Fruit fly (Drosophila melanogaster) whole organism, adult: ENCODE data around the gene Ir40a.
A peak's percentile ranks its signal among the peaks of the same experiment; 100 is the strongest.

Experiments used
- CG11617 ChIP-seq: fragments of 200-800 bp; sonication (Bioruptor generic); optimal IDR thresholded peaks from 2 replicates; lab custom pipeline; 2017; ENCODE audit warnings: mild to moderate bottlenecking, missing biosample characterization, missing genetic modification reagents, missing genetic modification characterization
- CG12768 ChIP-seq: fragments of 200-800 bp; sonication (Bioruptor generic); optimal IDR thresholded peaks from 2 replicates; lab custom pipeline; 2017; ENCODE audit warnings: missing biosample characterization, missing genetic modification characterization, mild to moderate bottlenecking, moderate library complexity, missing genetic modification reagents
- CG14711 ChIP-seq: fragments of 200-800 bp; sonication (Bioruptor generic); optimal IDR thresholded peaks from 2 replicates; lab custom pipeline; 2018; ENCODE audit warnings: missing biosample characterization, mild to moderate bottlenecking, missing genetic modification characterization, moderate library complexity
- CG1620 ChIP-seq: fragments of 200-800 bp; sonication (Bioruptor generic); optimal IDR thresholded peaks from 2 replicates; lab custom pipeline; 2016; ENCODE audit warnings: missing biosample characterization, missing genetic modification characterization
- CG33017 ChIP-seq: fragments of 200-800 bp; sonication (Bioruptor generic); optimal IDR thresholded peaks from 2 replicates; lab custom pipeline; 2018; ENCODE audit warnings: missing biosample characterization, mild to moderate bottlenecking, missing genetic modification characterization, moderate library complexity
- CG5204 ChIP-seq: fragments of 200-800 bp; sonication (Bioruptor generic); optimal IDR thresholded peaks from 2 replicates; lab custom pipeline; 2016; ENCODE audit warnings: missing biosample characterization, missing genetic modification characterization
- CG7045 ChIP-seq: fragments of 200-800 bp; sonication (Bioruptor generic); optimal IDR thresholded peaks from 2 replicates; lab custom pipeline; 2017; ENCODE audit warnings: missing biosample characterization, mild to moderate bottlenecking, missing genetic modification characterization
- CG7101 ChIP-seq: fragments of 200-800 bp; sonication (Bioruptor generic); optimal IDR thresholded peaks from 2 replicates; lab custom pipeline; 2018; ENCODE audit warnings: missing biosample characterization, mild to moderate bottlenecking, missing genetic modification characterization, moderate library complexity
- Clk ChIP-seq: fragments of 200-800 bp; sonication (Bioruptor generic); optimal IDR thresholded peaks from 2 replicates; lab custom pipeline; 2017; ENCODE audit warnings: missing biosample characterization, missing genetic modification characterization
- Crg-1 ChIP-seq: fragments of 200-800 bp; sonication (Bioruptor generic); optimal IDR thresholded peaks from 2 replicates; lab custom pipeline; 2016; ENCODE audit warnings: missing biosample characterization, missing genetic modification characterization
- Hr96 ChIP-seq: fragments of 200-800 bp; sonication (Bioruptor generic); optimal IDR thresholded peaks from 2 replicates; lab custom pipeline; 2016; ENCODE audit warnings: missing biosample characterization, missing genetic modification characterization
- Mnt ChIP-seq: fragments of 200-800 bp; sonication (Bioruptor generic); optimal IDR thresholded peaks from 2 replicates; lab custom pipeline; 2016; ENCODE audit warnings: missing biosample characterization, mild to moderate bottlenecking, missing genetic modification characterization
- bab1 ChIP-seq: fragments of 200-800 bp; sonication (Bioruptor generic); optimal IDR thresholded peaks from 3 replicates; lab custom pipeline; 2019; ENCODE audit warnings: missing biosample characterization, mild to moderate bottlenecking, missing genetic modification characterization, moderate library complexity
- cic ChIP-seq: fragments of 200-800 bp; sonication (Bioruptor generic); optimal IDR thresholded peaks from 2 replicates; lab custom pipeline; 2017; ENCODE audit warnings: missing biosample characterization, mild to moderate bottlenecking, missing genetic modification characterization, moderate library complexity
- cnc ChIP-seq, 2 experiments: fragments of >200 bp; optimal IDR thresholded peaks; 2 replicates each; lab custom pipeline; 2017
- kay ChIP-seq: fragments of 200-800 bp; sonication (Bioruptor generic); peaks from one replicate; lab custom pipeline; 2016; ENCODE audit warnings: missing biosample characterization, missing genetic modification characterization, borderline replicate concordance
- ovo ChIP-seq: fragments of 200-800 bp; sonication (Bioruptor generic); optimal IDR thresholded peaks from 2 replicates; lab custom pipeline; 2016; ENCODE audit warnings: missing biosample characterization, missing genetic modification characterization
- pad ChIP-seq: fragments of 200-800 bp; sonication (Bioruptor generic); optimal IDR thresholded peaks from 3 replicates; lab custom pipeline; 2017; ENCODE audit warnings: missing biosample characterization, missing genetic modification characterization, mild to moderate bottlenecking, moderate library complexity, missing genetic modification reagents
- tj ChIP-seq: fragments of 200-800 bp; sonication (Bioruptor generic); optimal IDR thresholded peaks from 3 replicates; lab custom pipeline; 2017; ENCODE audit warnings: missing biosample characterization, mild to moderate bottlenecking, missing genetic modification characterization, moderate library complexity
- toe ChIP-seq: fragments of 200-800 bp; sonication (Bioruptor generic); optimal IDR thresholded peaks from 2 replicates; lab custom pipeline; 2016; ENCODE audit warnings: missing biosample characterization, missing genetic modification characterization

The Ir40a gene

DNA sequence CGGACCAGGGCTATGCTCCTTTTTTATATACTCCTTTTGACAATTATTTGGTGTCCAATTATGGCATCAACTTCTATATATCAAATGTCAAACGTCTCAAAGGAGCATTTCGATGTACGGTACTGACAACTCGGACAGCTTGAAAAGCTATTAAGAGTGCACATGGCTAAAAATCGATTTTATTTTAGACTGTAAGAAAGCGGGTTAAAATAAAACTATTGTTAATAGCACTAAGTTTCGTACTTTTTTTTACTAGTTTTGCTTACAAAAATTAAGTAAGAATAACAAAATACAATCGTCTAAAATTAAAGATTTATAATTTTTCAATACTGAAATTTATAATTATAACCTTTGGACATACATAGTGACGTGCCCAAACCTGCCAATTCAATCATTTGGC lies at the start of gene Ir40a:
Gene Ir40a, minus strand, starts transcription at position 101 of the 400 bp plus-strand sequence.
- no peak for TF ChIP-seq CG5204
- TF ChIP-seq toe (GFP tag; lab: Kevin White, UChicago) = no peak
- no peak for TF ChIP-seq CG14711 (tag; lab: Kevin White, UChicago)
- TF ChIP-seq CG33017 (tag; lab: Kevin White, UChicago) = no peak

DNA sequence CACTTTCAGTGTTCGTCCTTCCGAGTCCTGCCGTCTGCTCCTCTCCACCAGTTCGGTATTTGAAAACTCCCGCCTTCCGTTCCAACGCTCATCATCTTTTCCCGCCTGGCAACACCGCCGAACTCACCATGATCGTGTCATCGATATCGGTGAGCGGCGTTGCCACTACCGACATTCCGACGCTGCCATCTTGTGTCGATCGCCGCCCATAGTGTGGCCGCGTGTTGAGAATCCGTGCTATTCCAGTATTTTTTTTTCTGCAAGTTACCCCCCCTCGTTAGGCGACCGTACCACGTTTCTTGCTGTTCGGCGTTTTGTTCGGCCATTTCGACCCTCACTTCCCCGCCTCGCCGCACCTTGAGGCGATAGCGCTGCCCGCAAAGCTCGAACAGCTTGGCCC lies 46.9 kb upstream of the Ir40a start:
- no peak for TF ChIP-seq cic (GFP tag; lab: Kevin White, UChicago)
- no peak for TF ChIP-seq CG14711 (tag; lab: Kevin White, UChicago)
- TF ChIP-seq toe (GFP tag; lab: Kevin White, UChicago) = no peak
- no peak for TF ChIP-seq CG33017 (tag; lab: Kevin White, UChicago)
- no peak for TF ChIP-seq bab1 (GFP tag; lab: Kevin White, UChicago)
- no peak for TF ChIP-seq CG7045
- no peak for TF ChIP-seq Crg-1 (GFP tag; lab: Kevin White, UChicago)
- no peak for TF ChIP-seq tj (GFP tag; lab: Kevin White, UChicago)
- TF ChIP-seq CG7101 (tag; lab: Kevin White, UChicago) = no peak
- TF ChIP-seq ovo (GFP tag; lab: Kevin White, UChicago) = no peak
- no peak for TF ChIP-seq Hr96 (GFP tag; lab: Kevin White, UChicago)
- no peak for TF ChIP-seq Mnt
- TF ChIP-seq pad (GFP tag; lab: Kevin White, UChicago) = no peak
- TF ChIP-seq cnc (optimal IDR thresholded peaks at IDR 0.05; lab: Kevin White, UChicago) = no peak
- TF ChIP-seq kay = no peak
- TF ChIP-seq Clk (GFP tag; lab: Kevin White, UChicago) = no peak
- TF ChIP-seq CG1620 (GFP tag; lab: Kevin White, UChicago) = no peak
- TF ChIP-seq CG11617 = no peak
- TF ChIP-seq CG12768 (GFP tag; lab: Kevin White, UChicago) = no peak
- no peak for TF ChIP-seq CG5204

DNA sequence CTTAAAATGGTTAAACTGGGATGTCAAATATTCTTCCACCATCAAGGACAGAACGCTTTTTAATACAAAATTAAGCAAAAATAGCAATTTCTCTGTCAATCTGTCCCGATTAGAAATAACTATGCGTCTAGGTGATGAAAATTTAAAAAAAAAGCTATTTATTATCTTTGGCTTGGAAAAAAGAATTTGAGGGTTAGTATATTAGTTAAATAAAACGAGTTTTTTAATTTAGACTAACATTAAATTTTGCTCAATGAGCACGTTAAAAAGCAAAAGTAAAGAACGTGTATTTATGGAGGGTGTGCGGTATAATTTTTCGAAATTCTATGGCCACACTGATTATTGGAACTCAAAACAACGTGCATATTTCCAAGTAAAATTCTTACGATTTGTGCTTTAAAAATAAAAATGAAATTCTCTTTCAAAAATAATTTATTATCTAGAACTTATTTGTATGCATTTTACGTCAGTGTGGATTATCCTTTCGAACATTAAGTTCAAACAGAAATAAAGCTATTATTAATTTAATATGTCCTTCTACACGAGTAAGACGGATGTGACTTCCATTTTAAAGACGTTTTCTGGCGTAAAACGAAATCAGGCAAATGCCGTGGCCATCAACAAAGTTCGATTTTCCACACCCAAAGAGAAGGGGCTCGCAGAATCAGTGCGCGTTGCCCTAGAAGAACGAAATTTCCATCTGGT lies 35.5 kb upstream of the Ir40a start, which contains the start of gene Tif-IA:
Gene Tif-IA, plus strand, starts transcription at position 307 of the 705 bp plus-strand sequence.
- TF ChIP-seq CG5204 = no peak
- no peak for TF ChIP-seq CG33017 (tag; lab: Kevin White, UChicago)
- TF ChIP-seq bab1 (GFP tag; lab: Kevin White, UChicago) = no peak
- TF ChIP-seq Hr96 (GFP tag; lab: Kevin White, UChicago) = no peak
- no peak for TF ChIP-seq cnc (optimal IDR thresholded peaks at IDR 0.05; lab: Kevin White, UChicago)
- no peak for TF ChIP-seq CG11617
- no peak for TF ChIP-seq ovo (GFP tag; lab: Kevin White, UChicago)
- TF ChIP-seq pad (GFP tag; lab: Kevin White, UChicago) = no peak
- no peak for TF ChIP-seq CG14711 (tag; lab: Kevin White, UChicago)
- no peak for TF ChIP-seq kay
- TF ChIP-seq Crg-1 (GFP tag; lab: Kevin White, UChicago) = no peak
- no peak for TF ChIP-seq CG1620 (GFP tag; lab: Kevin White, UChicago)
- no peak for TF ChIP-seq cic (GFP tag; lab: Kevin White, UChicago)
- TF ChIP-seq CG7101 (tag; lab: Kevin White, UChicago) = no peak
- no peak for TF ChIP-seq Mnt

DNA sequence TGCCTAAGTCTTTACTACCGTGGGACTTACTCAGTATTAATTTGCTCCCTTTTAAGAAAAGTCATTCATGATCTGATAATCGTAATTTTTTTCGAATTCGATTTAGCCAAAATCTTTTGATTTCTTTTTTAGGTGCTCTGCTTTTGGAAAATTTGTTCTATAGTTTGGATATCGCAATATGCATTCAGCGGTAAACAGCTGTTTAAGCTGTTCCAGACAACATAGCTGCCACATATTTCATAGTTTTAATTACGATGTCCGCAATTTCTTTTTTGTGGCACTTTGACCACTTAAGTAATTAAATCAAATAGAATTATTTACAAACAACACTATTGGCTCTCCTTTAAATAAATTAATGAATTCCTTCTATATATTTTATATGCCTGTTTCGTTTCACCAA lies 34.1 kb upstream of the Ir40a start:
- no peak for TF ChIP-seq ovo (GFP tag; lab: Kevin White, UChicago)
- TF ChIP-seq CG7045 = no peak
- TF ChIP-seq Mnt = no peak
- TF ChIP-seq Crg-1 (GFP tag; lab: Kevin White, UChicago) = no peak
- no peak for TF ChIP-seq CG1620 (GFP tag; lab: Kevin White, UChicago)
- TF ChIP-seq cic (GFP tag; lab: Kevin White, UChicago) = no peak
- TF ChIP-seq kay = no peak
- no peak for TF ChIP-seq CG7101 (tag; lab: Kevin White, UChicago)
- no peak for TF ChIP-seq CG5204
- TF ChIP-seq CG11617 = no peak
- no peak for TF ChIP-seq cnc (optimal IDR thresholded peaks at IDR 0.05; lab: Kevin White, UChicago)
- TF ChIP-seq CG33017 (tag; lab: Kevin White, UChicago) = no peak
- no peak for TF ChIP-seq tj (GFP tag; lab: Kevin White, UChicago)
- no peak for TF ChIP-seq CG14711 (tag; lab: Kevin White, UChicago)

DNA sequence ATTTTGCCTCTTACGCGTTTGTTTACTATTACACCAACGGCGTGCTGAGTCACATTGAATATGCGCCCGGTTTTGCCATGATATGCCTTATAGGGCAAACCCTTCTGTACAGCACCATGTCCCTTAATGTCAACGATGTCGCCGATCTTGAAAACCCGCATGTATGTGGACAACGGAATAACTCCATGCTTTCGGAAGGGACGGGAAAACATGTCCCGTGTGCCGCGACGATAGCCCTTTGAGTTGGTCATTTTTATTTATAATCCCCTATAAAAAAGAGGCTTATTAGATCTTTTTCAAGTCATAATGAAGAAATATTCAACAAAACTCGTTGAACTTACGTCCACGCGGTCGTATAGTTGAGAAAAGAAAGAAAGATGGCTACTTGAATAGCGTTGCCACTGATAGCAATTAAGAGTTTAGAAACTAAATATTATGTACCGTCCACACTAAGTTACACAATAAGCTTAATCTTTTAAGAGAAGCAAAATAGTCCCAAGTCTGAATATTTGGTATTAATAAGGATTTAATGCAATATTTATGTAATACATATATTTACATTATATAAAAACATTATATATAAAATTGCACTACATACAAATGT lies 33.4 kb upstream of the Ir40a start, which contains the start of gene RpL21:
Gene RpL21, minus strand, starts transcription at position 421 of the 604 bp plus-strand sequence.
- TF ChIP-seq CG7101 (tag; lab: Kevin White, UChicago) (no peak), Mnt (peak; percentile 46), cic (GFP tag; lab: Kevin White, UChicago) (no peak), kay (no peak), toe (GFP tag; lab: Kevin White, UChicago) (no peak)

DNA sequence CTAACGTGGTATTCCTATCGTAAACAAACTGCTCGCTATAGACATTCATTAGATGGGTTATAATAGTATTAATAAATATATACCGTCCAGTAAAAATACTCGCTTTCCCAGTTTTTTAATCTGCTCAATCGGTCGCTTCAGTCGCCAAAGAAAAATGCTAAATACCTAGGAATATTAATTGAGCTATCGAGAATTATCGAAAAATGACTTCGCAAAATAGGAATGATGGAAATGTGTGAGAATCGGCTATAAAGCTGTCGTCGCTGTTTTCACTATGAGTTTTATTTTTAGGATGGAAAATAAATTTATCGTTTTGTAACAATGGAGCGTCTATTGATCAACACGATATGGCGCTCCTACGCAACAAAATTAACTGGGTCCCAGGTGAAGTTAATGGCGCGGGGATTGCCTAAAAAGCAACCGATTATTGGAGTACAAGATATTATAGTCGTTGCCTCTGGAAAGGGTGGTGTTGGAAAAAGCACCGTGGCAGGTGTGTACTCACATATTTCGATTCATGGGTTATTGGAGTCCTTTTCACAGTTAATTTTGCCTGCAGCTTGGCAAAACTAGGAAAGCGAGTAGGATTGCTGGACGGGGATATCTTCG lies 25.5 kb upstream of the Ir40a start, which contains the start of gene Nubpl:
Gene Nubpl, plus strand, starts transcription at position 306 of the 609 bp plus-strand sequence.
- TF ChIP-seq kay = peak; percentile 74
- peak; percentile 19 for TF ChIP-seq bab1 (GFP tag; lab: Kevin White, UChicago)
- no peak for TF ChIP-seq CG5204
